Worm (Caenorhabditis elegans): Measurements from ENCODE around the gene Y51A2B.5.

The Y51A2B.5 gene

ce11 chrV:18389046-18389445 is at the start of gene Y51A2B.5, which contains the start of gene Y51A2B.4:
Y51A2B.5 (plus strand) TSS chrV:18389277.
Y51A2B.4 (minus strand) TSS chrV:18389146.
- no peak for TF ChIP-seq F13C5.2 (tag; optimal IDR thresholded peaks at IDR 0.05)
- TF ChIP-seq ama-1 (optimal IDR thresholded peaks at IDR 0.05), result no peak
- TF ChIP-seq B0310.2 (tag; optimal IDR thresholded peaks at IDR 0.05), result no peak
- TF ChIP-seq hnd-1 (tag; optimal IDR thresholded peaks at IDR 0.05), result no peak
- TF ChIP-seq sea-1 (GFP tag; conservative IDR thresholded peaks at IDR 0.05), result no peak
- TF ChIP-seq scrt-1 (GFP tag; IDR thresholded peaks at IDR 0.05), result no peak
- no peak for TF ChIP-seq hmg-4 (GFP tag; optimal IDR thresholded peaks at IDR 0.05)
- no peak for TF ChIP-seq ceh-13 (GFP tag; optimal IDR thresholded peaks at IDR 0.05)
- TF ChIP-seq hmbx-1 (tag; optimal IDR thresholded peaks at IDR 0.05), result no peak
- TF ChIP-seq pes-1 (GFP tag; IDR thresholded peaks at IDR 0.05), result no peak
- TF ChIP-seq aly-1 (tag; optimal IDR thresholded peaks at IDR 0.05), result no peak
- no peak for TF ChIP-seq ceh-36 (tag; optimal IDR thresholded peaks at IDR 0.05)
- TF ChIP-seq tra-4 (tag; optimal IDR thresholded peaks at IDR 0.05), result no peak
- no peak for TF ChIP-seq tbx-37 (GFP tag; conservative IDR thresholded peaks at IDR 0.05)
- TF ChIP-seq flt-1 (GFP tag; IDR thresholded peaks at IDR 0.05), result no peak
- TF ChIP-seq tbx-11 (GFP tag; IDR thresholded peaks at IDR 0.05), result no peak
- no peak for TF ChIP-seq ets-7 (tag; optimal IDR thresholded peaks at IDR 0.05)

ce11 chrV:18339807-18340206 is 49.3 kb upstream of the Y51A2B.5 start, which contains the start of gene C08E8.10:
C08E8.10 (minus strand) TSS chrV:18339907.
- TF ChIP-seq ceh-13 (GFP tag; optimal IDR thresholded peaks at IDR 0.05), result no peak
- TF ChIP-seq B0310.2 (tag; optimal IDR thresholded peaks at IDR 0.05), result no peak
- no peak for TF ChIP-seq tbx-37 (GFP tag; conservative IDR thresholded peaks at IDR 0.05)
- TF ChIP-seq tra-4 (tag; optimal IDR thresholded peaks at IDR 0.05), result no peak
- no peak for TF ChIP-seq pes-1 (GFP tag; IDR thresholded peaks at IDR 0.05)
- no peak for TF ChIP-seq hnd-1 (tag; optimal IDR thresholded peaks at IDR 0.05)
- no peak for TF ChIP-seq hmg-4 (GFP tag; optimal IDR thresholded peaks at IDR 0.05)
- TF ChIP-seq hmbx-1 (tag; optimal IDR thresholded peaks at IDR 0.05), result no peak

ce11 chrV:18344194-18344593 is 44.9 kb upstream of the Y51A2B.5 start:
- TF ChIP-seq ceh-13 (GFP tag; optimal IDR thresholded peaks at IDR 0.05) (no peak), F13C5.2 (tag; optimal IDR thresholded peaks at IDR 0.05) (no peak), ceh-36 (tag; optimal IDR thresholded peaks at IDR 0.05) (no peak), hmbx-1 (tag; optimal IDR thresholded peaks at IDR 0.05) (no peak), flt-1 (GFP tag; IDR thresholded peaks at IDR 0.05) (no peak), tbx-11 (GFP tag; IDR thresholded peaks at IDR 0.05) (no peak), scrt-1 (GFP tag; IDR thresholded peaks at IDR 0.05) (no peak), aly-1 (tag; optimal IDR thresholded peaks at IDR 0.05) (no peak), B0310.2 (tag; optimal IDR thresholded peaks at IDR 0.05) (no peak), hmg-4 (GFP tag; optimal IDR thresholded peaks at IDR 0.05) (no peak), tra-4 (tag; optimal IDR thresholded peaks at IDR 0.05) (no peak), sea-1 (GFP tag; conservative IDR thresholded peaks at IDR 0.05) (no peak), tbx-37 (GFP tag; conservative IDR thresholded peaks at IDR 0.05) (no peak), pes-1 (GFP tag; IDR thresholded peaks at IDR 0.05) (no peak)

ce11 chrV:18346080-18346479 is 43.0 kb upstream of the Y51A2B.5 start:
- TF ChIP-seq scrt-1 (GFP tag; IDR thresholded peaks at IDR 0.05) (no peak), tra-4 (tag; optimal IDR thresholded peaks at IDR 0.05) (no peak), ama-1 (optimal IDR thresholded peaks at IDR 0.05) (no peak), pes-1 (GFP tag; IDR thresholded peaks at IDR 0.05) (no peak), tbx-11 (GFP tag; IDR thresholded peaks at IDR 0.05) (no peak), ceh-13 (GFP tag; optimal IDR thresholded peaks at IDR 0.05) (no peak), flt-1 (GFP tag; IDR thresholded peaks at IDR 0.05) (no peak), sea-1 (GFP tag; conservative IDR thresholded peaks at IDR 0.05) (no peak), aly-1 (tag; optimal IDR thresholded peaks at IDR 0.05) (no peak), hmg-4 (GFP tag; optimal IDR thresholded peaks at IDR 0.05) (no peak), tbx-37 (GFP tag; conservative IDR thresholded peaks at IDR 0.05) (no peak), F13C5.2 (tag; optimal IDR thresholded peaks at IDR 0.05) (no peak), hnd-1 (tag; optimal IDR thresholded peaks at IDR 0.05) (no peak), ceh-36 (tag; optimal IDR thresholded peaks at IDR 0.05) (no peak), ets-7 (tag; optimal IDR thresholded peaks at IDR 0.05) (no peak), B0310.2 (tag; optimal IDR thresholded peaks at IDR 0.05) (no peak), hmbx-1 (tag; optimal IDR thresholded peaks at IDR 0.05) (no peak)

- TF ChIP-seq ceh-36 (tag; optimal IDR thresholded peaks at IDR 0.05), result no peak
- TF ChIP-seq scrt-1 (GFP tag; IDR thresholded peaks at IDR 0.05), result no peak
- no peak for TF ChIP-seq flt-1 (GFP tag; IDR thresholded peaks at IDR 0.05)
- no peak for TF ChIP-seq tbx-37 (GFP tag; conservative IDR thresholded peaks at IDR 0.05)
- TF ChIP-seq ama-1 (optimal IDR thresholded peaks at IDR 0.05), result no peak
Observed at ce11 chrV:18350046-18350445, 39.0 kb upstream of the Y51A2B.5 start, which contains the start of gene C08E8.3. C08E8.3 (plus strand) TSS chrV:18350129.

ce11 chrV:18350721-18351120 is 38.4 kb upstream of the Y51A2B.5 start, which contains the start of gene C08E8.11:
C08E8.11 (plus strand) TSS chrV:18351021.
- no peak for TF ChIP-seq aly-1 (tag; optimal IDR thresholded peaks at IDR 0.05)
- TF ChIP-seq ceh-13 (GFP tag; optimal IDR thresholded peaks at IDR 0.05), result no peak
- no peak for TF ChIP-seq ceh-36 (tag; optimal IDR thresholded peaks at IDR 0.05)
- no peak for TF ChIP-seq tbx-11 (GFP tag; IDR thresholded peaks at IDR 0.05)
- no peak for TF ChIP-seq flt-1 (GFP tag; IDR thresholded peaks at IDR 0.05)
- TF ChIP-seq scrt-1 (GFP tag; IDR thresholded peaks at IDR 0.05), result no peak

ce11 chrV:18354299-18354698 is 34.8 kb upstream of the Y51A2B.5 start:
- TF ChIP-seq ama-1 (optimal IDR thresholded peaks at IDR 0.05) (no peak), aly-1 (tag; optimal IDR thresholded peaks at IDR 0.05) (no peak), ets-7 (tag; optimal IDR thresholded peaks at IDR 0.05) (no peak), B0310.2 (tag; optimal IDR thresholded peaks at IDR 0.05) (no peak), ceh-13 (GFP tag; optimal IDR thresholded peaks at IDR 0.05) (no peak), F13C5.2 (tag; optimal IDR thresholded peaks at IDR 0.05) (no peak), ceh-36 (tag; optimal IDR thresholded peaks at IDR 0.05) (no peak), tbx-11 (GFP tag; IDR thresholded peaks at IDR 0.05) (no peak), tra-4 (tag; optimal IDR thresholded peaks at IDR 0.05) (no peak)

- no peak for TF ChIP-seq sea-1 (GFP tag; conservative IDR thresholded peaks at IDR 0.05)
- no peak for TF ChIP-seq hnd-1 (tag; optimal IDR thresholded peaks at IDR 0.05)
- no peak for TF ChIP-seq scrt-1 (GFP tag; IDR thresholded peaks at IDR 0.05)
- no peak for TF ChIP-seq hmbx-1 (tag; optimal IDR thresholded peaks at IDR 0.05)
- no peak for TF ChIP-seq ets-7 (tag; optimal IDR thresholded peaks at IDR 0.05)
Observed at ce11 chrV:18355742-18356141, 33.3 kb upstream of the Y51A2B.5 start, which contains the start of gene C08E8.2. C08E8.2 (minus strand) TSS chrV:18355842.
